Worm (Caenorhabditis elegans) whole organism, L4/young adult: ENCODE measurements around the gene frpr-6.

Experiments used
- dao-5 ChIP-seq: sonication (generic microtip); optimal IDR thresholded peaks from 2 replicates; lab custom pipeline; 2016; ENCODE audit warnings: missing genotype, missing genetic modification characterization, moderate library complexity, missing compliant biosample characterization
- him-1 ChIP-seq: sonication (generic microtip); optimal IDR thresholded peaks from 2 replicates; lab custom pipeline; 2016; ENCODE audit warnings: missing genotype, missing genetic modification reagents, missing genetic modification characterization, missing compliant biosample characterization

ce11 chrV:9078815-9079525 is 22.0 kb downstream of the frpr-6 start:
- TF ChIP-seq dao-5 (tag; lab: Kevin White, UChicago) = no peak
- TF ChIP-seq him-1 (tag; lab: Kevin White, UChicago) = no peak
